Fruit fly (Drosophila melanogaster): Measurements from ENCODE around the gene MAGE.

DNA sequence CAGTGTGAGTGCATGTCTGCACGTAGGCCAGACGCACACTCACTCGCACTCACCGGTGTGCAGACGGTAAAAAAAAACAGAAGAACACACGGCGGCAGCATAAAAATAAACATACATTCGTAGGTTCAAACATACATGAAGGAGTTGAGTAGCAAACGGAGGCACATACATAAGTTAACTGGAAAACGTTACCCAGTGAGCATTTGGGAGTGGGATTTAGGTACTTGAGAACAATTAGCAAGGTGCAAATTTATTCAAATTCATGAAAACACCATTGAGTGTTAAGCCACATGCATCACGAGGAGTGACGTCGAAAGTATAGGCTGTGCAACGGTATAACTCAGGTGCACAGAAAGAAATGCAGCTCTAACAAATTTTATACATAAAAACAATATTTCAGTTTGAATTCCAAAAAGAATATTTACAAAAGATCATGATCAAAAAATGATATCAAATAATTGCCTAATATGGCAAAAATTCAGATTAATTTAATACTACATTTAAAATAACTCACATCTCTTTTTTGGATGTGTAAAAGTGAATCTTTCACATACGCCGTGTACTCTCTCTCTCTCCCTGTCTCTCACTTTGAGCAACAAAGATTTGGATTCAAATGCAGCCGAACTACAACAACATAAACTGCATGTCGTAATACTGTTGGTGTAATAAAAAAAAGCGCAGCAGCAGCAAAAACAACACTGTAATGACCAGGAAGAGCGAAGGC lies 46.2 kb downstream of the MAGE start:
- TF ChIP-seq ovo (GFP tag; optimal IDR thresholded peaks at IDR 0.05), result peak; percentile 70
- peak; percentile 63 for TF ChIP-seq CG1620 (GFP tag; optimal IDR thresholded peaks at IDR 0.05)
- TF ChIP-seq Crg-1 (GFP tag; optimal IDR thresholded peaks at IDR 0.05), result peak; percentile 44
- TF ChIP-seq CG11617 (GFP tag; optimal IDR thresholded peaks at IDR 0.05), result peak; percentile 74
- TF ChIP-seq kay (GFP tag; ENCODE audit: borderline replicate concordance), result no peak
- TF ChIP-seq Mnt (GFP tag; optimal IDR thresholded peaks at IDR 0.05), result peak; percentile 2
- TF ChIP-seq CG12768 (GFP tag; optimal IDR thresholded peaks at IDR 0.05), result peak; percentile 47
- peak; percentile 91 for TF ChIP-seq CG7101 (tag; optimal IDR thresholded peaks at IDR 0.05)
- no peak for TF ChIP-seq cnc (optimal IDR thresholded peaks at IDR 0.05)
- TF ChIP-seq tj (GFP tag; optimal IDR thresholded peaks at IDR 0.05), result peak; percentile 84
- peak; percentile 73 for TF ChIP-seq CG5204 (GFP tag; optimal IDR thresholded peaks at IDR 0.05)
